Fruit fly (Drosophila melanogaster): ENCODE data around the gene CG7367.

dm6 chr2L:8012551-8012950 is 27.0 kb downstream of the CG7367 start:
- TF ChIP-seq CG8478 (optimal IDR thresholded peaks at IDR 0.05), result no peak
- TF ChIP-seq CTCF (optimal IDR thresholded peaks at IDR 0.05), result no peak

Measured in S2 (cell line).